Worm (Caenorhabditis elegans): ENCODE results near the gene R166.2.

DNA sequence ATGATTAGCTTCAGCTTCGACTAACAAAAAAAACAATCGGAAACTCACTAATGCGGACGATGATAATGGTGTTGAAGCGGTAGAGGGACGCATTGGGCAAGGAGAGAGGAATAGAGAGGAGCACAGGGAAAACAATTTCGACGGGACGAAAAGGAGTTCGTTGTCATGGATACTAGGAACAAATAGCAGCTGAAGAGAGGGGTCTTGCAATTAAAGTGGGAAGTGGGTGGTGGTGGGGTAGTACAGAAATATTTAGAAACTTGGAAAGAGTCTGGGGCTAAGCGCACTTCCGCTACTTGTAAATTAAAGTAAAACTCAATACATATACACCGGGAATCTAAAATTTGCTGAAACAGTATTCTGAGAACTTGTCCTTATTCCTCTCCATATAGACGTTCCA, 27.7 kb downstream of the R166.2 start, which contains the start of gene F59B10.2:
- TF ChIP-seq mxl-1 (tag; optimal IDR thresholded peaks at IDR 0.05) (no peak), efl-1 (GFP tag; optimal IDR thresholded peaks at IDR 0.05) (no peak), sptf-2 (GFP tag; optimal IDR thresholded peaks at IDR 0.05) (no peak), ama-1 (optimal IDR thresholded peaks at IDR 0.05) (no peak), ama-1 (GFP tag; optimal IDR thresholded peaks at IDR 0.05) (no peak), ccch-3 (GFP tag; optimal IDR thresholded peaks at IDR 0.05) (no peak), unc-130 (GFP tag; optimal IDR thresholded peaks at IDR 0.05) (no peak), nhr-90 (tag; optimal IDR thresholded peaks at IDR 0.05) (no peak), xnd-1 (tag; optimal IDR thresholded peaks at IDR 0.05) (no peak), F10E7.11 (tag; optimal IDR thresholded peaks at IDR 0.05) (no peak), pha-4 (tag; optimal IDR thresholded peaks at IDR 0.05) (no peak)

Measured in whole organism, young adult.